Worm (Caenorhabditis elegans) whole organism, midembryonic: ENCODE measurements around the gene Y38A10A.2.

Experiments
- T22C8.4 ChIP-seq: fragments of 200-800 bp; sonication (Bioruptor generic); IDR thresholded peaks from 2 replicates; pipeline ENCODE4 v1.3.6; 2022; ENCODE audit warnings: missing genetic modification characterization, missing compliant biosample characterization
- cog-1 ChIP-seq: sonication (generic microtip); optimal IDR thresholded peaks from 2 replicates; lab custom pipeline; 2016; ENCODE audit warnings: missing genetic modification characterization, missing compliant biosample characterization
- flt-1 ChIP-seq: fragments of 200-800 bp; sonication (Bioruptor generic); IDR thresholded peaks from 2 replicates; pipeline ENCODE4 v1.3.6; 2022; ENCODE audit warnings: missing genetic modification characterization, missing compliant biosample characterization
- klf-2 ChIP-seq: fragments of 200-800 bp; sonication (Bioruptor generic); conservative IDR thresholded peaks from 2 replicates; pipeline ENCODE4 v1.3.6; 2022; ENCODE audit warnings: missing genetic modification reagents, missing genetic modification characterization, missing compliant biosample characterization
- med-1 ChIP-seq: sonication (generic microtip); optimal IDR thresholded peaks from 2 replicates; lab custom pipeline; 2017; ENCODE audit warnings: missing genetic modification characterization, mild to moderate bottlenecking, missing compliant biosample characterization, antibody characterized with exemption, missing genetic modification reagents; ENCODE audit not compliant: insufficient read depth
- ref-1 ChIP-seq: fragments of 200-800 bp; sonication (Bioruptor generic); conservative IDR thresholded peaks from 2 replicates; pipeline ENCODE4 v1.3.6; 2022; ENCODE audit warnings: missing genetic modification reagents, missing genetic modification characterization, missing compliant biosample characterization
- tab-1 ChIP-seq: fragments of 200-800 bp; sonication (Bioruptor generic); IDR thresholded peaks from 2 replicates; pipeline ENCODE4 v1.3.6; 2022; ENCODE audit warnings: missing genetic modification characterization, missing compliant biosample characterization
- ztf-29 ChIP-seq: fragments of 200-800 bp; sonication (Bioruptor generic); IDR thresholded peaks from 2 replicates; pipeline ENCODE4 v1.3.6; 2022; ENCODE audit warnings: missing genetic modification reagents, missing genetic modification characterization, missing compliant biosample characterization

DNA sequence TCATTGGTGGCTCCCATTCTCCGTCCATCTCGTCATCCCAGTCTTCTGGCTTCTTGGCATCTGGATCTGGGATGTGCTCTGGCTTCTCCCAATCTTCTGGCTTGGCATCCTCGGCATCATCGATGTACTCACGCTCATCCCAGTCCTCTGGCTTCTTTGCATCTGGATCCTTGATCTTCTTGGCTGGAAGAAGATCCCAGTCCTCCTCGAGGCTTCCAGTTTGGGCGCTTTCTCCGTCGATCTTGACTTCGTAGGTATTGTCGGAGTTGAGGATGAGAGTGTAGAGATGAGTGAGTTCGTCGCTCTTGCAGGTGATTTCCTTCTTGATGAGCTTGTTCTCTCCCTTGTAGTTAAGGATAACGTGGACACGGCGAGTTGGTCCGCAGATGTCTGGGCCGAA, 36.4 kb upstream of the Y38A10A.2 start:
- TF ChIP-seq tab-1 (GFP tag; lab: Robert Waterston, UW), result 0 out of 2 replicates have a peak, but pooled peaks have one; percentile 5
- no peak for TF ChIP-seq ref-1 (GFP tag; lab: Robert Waterston, UW)
- no peak for TF ChIP-seq klf-2 (GFP tag; lab: Robert Waterston, UW)
- TF ChIP-seq med-1 (GFP tag; lab: Kevin White, UChicago), result no peak
- TF ChIP-seq cog-1 (tag; lab: Kevin White, UChicago), result no peak
- TF ChIP-seq T22C8.4, result no peak
- TF ChIP-seq flt-1 (GFP tag; lab: Robert Waterston, UW), result no peak
- TF ChIP-seq ztf-29 (GFP tag; lab: Robert Waterston, UW), result no peak
